Fruit fly (Drosophila melanogaster) whole organism, embryonic: Measurements from ENCODE around the gene Bicra.
A peak's percentile ranks its signal among the peaks of the same experiment; 100 is the strongest.

Experiments
- Antp ChIP-seq: fragments of 200-800 bp; sonication (Bioruptor generic); optimal IDR thresholded peaks from 3 replicates; lab custom pipeline; 2016; ENCODE audit warnings: missing biosample characterization, missing genetic modification characterization
- BtbVII ChIP-seq: fragments of 200-800 bp; sonication (Bioruptor generic); optimal IDR thresholded peaks from 3 replicates; lab custom pipeline; 2017; ENCODE audit warnings: missing biosample characterization, mild to moderate bottlenecking, missing genetic modification characterization
- CG12236 ChIP-seq: fragments of 200-800 bp; sonication (Bioruptor generic); optimal IDR thresholded peaks from 2 replicates; lab custom pipeline; 2016; ENCODE audit warnings: missing biosample characterization, missing genetic modification characterization
- CG12299 ChIP-seq: fragments of 200-800 bp; sonication (Bioruptor generic); optimal IDR thresholded peaks from 2 replicates; lab custom pipeline; 2018; ENCODE audit warnings: missing biosample characterization, mild to moderate bottlenecking, missing genetic modification characterization
- CG12659 ChIP-seq: fragments of 200-800 bp; sonication (Bioruptor generic); optimal IDR thresholded peaks from 3 replicates; lab custom pipeline; 2017; ENCODE audit warnings: mild to moderate bottlenecking, missing biosample characterization, missing genetic modification reagents, missing genetic modification characterization
- CG13624 ChIP-seq: fragments of 200-800 bp; sonication (Bioruptor generic); optimal IDR thresholded peaks from 2 replicates; lab custom pipeline; 2016; ENCODE audit warnings: missing biosample characterization, missing genetic modification characterization
- CG16813 ChIP-seq: fragments of 200-800 bp; sonication (Bioruptor generic); IDR thresholded peaks from 3 replicates; pipeline ENCODE4 v1.3.6; 2022; ENCODE audit warnings: missing biosample characterization, missing genetic modification characterization; ENCODE audit not compliant: partially characterized antibody
- CG33213 ChIP-seq: fragments of 200-800 bp; sonication (Bioruptor generic); optimal IDR thresholded peaks from 3 replicates; lab custom pipeline; 2016; ENCODE audit warnings: missing biosample characterization, missing genetic modification characterization
- CG4282 ChIP-seq: fragments of 200-800 bp; sonication (Bioruptor generic); optimal IDR thresholded peaks from 2 replicates; lab custom pipeline; 2016; ENCODE audit warnings: missing biosample characterization, missing genetic modification characterization
- CG4730 ChIP-seq: fragments of 200-800 bp; sonication (Bioruptor generic); IDR thresholded peaks from 2 replicates; pipeline ENCODE4 v1.3.6; 2022; ENCODE audit warnings: missing biosample characterization, missing genetic modification characterization
- CG5953 ChIP-seq: fragments of 200-800 bp; sonication (Bioruptor generic); IDR thresholded peaks from 2 replicates; pipeline ENCODE4 v1.3.6; 2022; ENCODE audit warnings: missing biosample characterization, missing genetic modification characterization
- CG6175 ChIP-seq: fragments of 200-800 bp; sonication (Bioruptor generic); IDR thresholded peaks from 3 replicates; pipeline ENCODE4 v1.3.6; 2022; ENCODE audit warnings: missing biosample characterization, missing genetic modification characterization
- CG7372 ChIP-seq: fragments of 200-800 bp; sonication (Bioruptor generic); IDR thresholded peaks from 2 replicates; pipeline ENCODE4 v1.3.6; 2022; ENCODE audit warnings: missing biosample characterization, missing genetic modification characterization
- CG7556 ChIP-seq: fragments of 200-800 bp; sonication (Bioruptor generic); optimal IDR thresholded peaks from 2 replicates; lab custom pipeline; 2017; ENCODE audit warnings: missing biosample characterization, mild to moderate bottlenecking, missing genetic modification characterization
- CG7839 ChIP-seq: fragments of 200-800 bp; sonication (Bioruptor generic); optimal IDR thresholded peaks from 3 replicates; lab custom pipeline; 2018; ENCODE audit warnings: missing biosample characterization, mild to moderate bottlenecking, missing genetic modification characterization, moderate library complexity
- CG8478 ChIP-seq: fragments of >200 bp; optimal IDR thresholded peaks from 2 replicates; lab custom pipeline; 2018
- CG8944 ChIP-seq: fragments of 200-800 bp; sonication (Bioruptor generic); optimal IDR thresholded peaks from 3 replicates; lab custom pipeline; 2016; ENCODE audit warnings: missing biosample characterization, missing genetic modification characterization
- CG9609 ChIP-seq: fragments of 200-800 bp; sonication (Bioruptor generic); optimal IDR thresholded peaks from 3 replicates; lab custom pipeline; 2016; ENCODE audit warnings: missing biosample characterization, missing genetic modification characterization
- CG9876 ChIP-seq: fragments of 200-800 bp; sonication (Bioruptor generic); optimal IDR thresholded peaks from 2 replicates; lab custom pipeline; 2016; ENCODE audit warnings: missing biosample characterization, missing genetic modification characterization
- D19A ChIP-seq: fragments of 200-800 bp; optimal IDR thresholded peaks from 3 replicates; lab custom pipeline; 2019; ENCODE audit warnings: missing biosample characterization, mild to moderate bottlenecking, missing genetic modification characterization, moderate library complexity
- D19B ChIP-seq: fragments of 200-800 bp; sonication (Bioruptor generic); optimal IDR thresholded peaks from 2 replicates; lab custom pipeline; 2017; ENCODE audit warnings: missing biosample characterization, mild to moderate bottlenecking, missing genetic modification characterization
- Dbx ChIP-seq: fragments of 200-800 bp; sonication (Bioruptor generic); IDR thresholded peaks from 3 replicates; pipeline ENCODE4 v1.3.6; 2022; ENCODE audit warnings: missing biosample characterization, missing genetic modification characterization
- Dll ChIP-seq: fragments of 200-800 bp; sonication (Bioruptor generic); IDR thresholded peaks from 4 replicates; pipeline ENCODE4 v1.3.6; 2022; ENCODE audit warnings: missing biosample characterization, missing genetic modification characterization; ENCODE audit not compliant: partially characterized antibody
- Dp ChIP-seq: fragments of 200-800 bp; sonication (Bioruptor generic); optimal IDR thresholded peaks from 2 replicates; lab custom pipeline; 2018; ENCODE audit warnings: missing biosample characterization, mild to moderate bottlenecking, missing genetic modification characterization, moderate library complexity
- Drgx ChIP-seq: fragments of 200-800 bp; sonication (Bioruptor generic); IDR thresholded peaks from 2 replicates; pipeline ENCODE4 v1.3.6; 2022; ENCODE audit warnings: missing biosample characterization, missing genetic modification characterization
- Gsc ChIP-seq: fragments of 200-800 bp; sonication (Bioruptor generic); IDR thresholded peaks from 2 replicates; pipeline ENCODE4 v1.3.6; 2022; ENCODE audit warnings: missing biosample characterization, missing genetic modification characterization
- HLHmδ ChIP-seq: fragments of 200-800 bp; sonication (Bioruptor generic); optimal IDR thresholded peaks from 2 replicates; lab custom pipeline; 2018; ENCODE audit warnings: missing biosample characterization, mild to moderate bottlenecking, missing genetic modification characterization, moderate library complexity
- Hr3 ChIP-seq: fragments of 200-800 bp; sonication (Bioruptor generic); optimal IDR thresholded peaks from 3 replicates; lab custom pipeline; 2016; ENCODE audit warnings: missing biosample characterization, missing genetic modification characterization
- Med ChIP-seq: fragments of 200-800 bp; sonication (Bioruptor generic); peaks from one replicate; lab custom pipeline; 2016; ENCODE audit warnings: missing biosample characterization, missing genetic modification characterization, mild to moderate bottlenecking, inconsistent platforms, moderate library complexity
- NC2α ChIP-seq: fragments of 200-800 bp; sonication (Bioruptor generic); optimal IDR thresholded peaks from 2 replicates; lab custom pipeline; 2016; ENCODE audit warnings: missing biosample characterization, missing genetic modification characterization
- Nf-YB ChIP-seq: fragments of 200-800 bp; sonication (Bioruptor generic); optimal IDR thresholded peaks from 3 replicates; lab custom pipeline; 2019; ENCODE audit warnings: missing biosample characterization, mild to moderate bottlenecking, missing genetic modification characterization, moderate library complexity
- Optix ChIP-seq: fragments of 200-800 bp; sonication (Bioruptor generic); IDR thresholded peaks from 3 replicates; pipeline ENCODE4 v1.3.6; 2022; ENCODE audit warnings: missing biosample characterization, missing genetic modification characterization
- PHDP ChIP-seq: fragments of 200-800 bp; sonication (Bioruptor generic); optimal IDR thresholded peaks from 3 replicates; lab custom pipeline; 2018; ENCODE audit warnings: missing biosample characterization, mild to moderate bottlenecking, missing genetic modification characterization, moderate library complexity
- Sry-β ChIP-seq: fragments of 200-800 bp; sonication (Bioruptor generic); optimal IDR thresholded peaks from 2 replicates; lab custom pipeline; 2018; ENCODE audit warnings: missing biosample characterization, mild to moderate bottlenecking, missing genetic modification characterization, moderate library complexity
- Ssrp ChIP-seq: fragments of 200-800 bp; sonication (Bioruptor generic); optimal IDR thresholded peaks from 2 replicates; lab custom pipeline; 2018; ENCODE audit warnings: missing biosample characterization, mild to moderate bottlenecking, missing genetic modification characterization, moderate library complexity
- bab2 ChIP-seq: fragments of 200-800 bp; sonication (Bioruptor generic); optimal IDR thresholded peaks from 2 replicates; lab custom pipeline; 2016; ENCODE audit warnings: missing biosample characterization, missing genetic modification characterization
- chm ChIP-seq: fragments of 200-800 bp; sonication (Bioruptor generic); IDR thresholded peaks from 2 replicates; pipeline ENCODE4 v1.3.6; 2022; ENCODE audit warnings: missing biosample characterization, missing genetic modification characterization
- cwo ChIP-seq: fragments of 200-800 bp; sonication (Bioruptor generic); optimal IDR thresholded peaks from 3 replicates; lab custom pipeline; 2017; ENCODE audit warnings: missing biosample characterization, missing genetic modification characterization, mild to moderate bottlenecking, moderate library complexity, missing genetic modification reagents
- gsb ChIP-seq: fragments of 200-800 bp; sonication (Bioruptor generic); IDR thresholded peaks from 2 replicates; pipeline ENCODE4 v1.3.6; 2022; ENCODE audit warnings: missing biosample characterization, missing genetic modification characterization
- gsb-n ChIP-seq: fragments of 200-800 bp; sonication (Bioruptor generic); optimal IDR thresholded peaks from 3 replicates; lab custom pipeline; 2018; ENCODE audit warnings: missing biosample characterization, mild to moderate bottlenecking, missing genetic modification characterization
- hb ChIP-seq: fragments of 200-800 bp; sonication (Bioruptor generic); IDR thresholded peaks from 3 replicates; pipeline ENCODE4 v1.3.6; 2022; ENCODE audit warnings: missing biosample characterization, missing genetic modification characterization; ENCODE audit not compliant: partially characterized antibody
- hbn ChIP-seq: fragments of 200-800 bp; sonication (Bioruptor generic); IDR thresholded peaks from 2 replicates; pipeline ENCODE4 v1.3.6; 2022; ENCODE audit warnings: missing biosample characterization, missing genetic modification characterization; ENCODE audit not compliant: partially characterized antibody
- hkb ChIP-seq, 2 experiments: fragments of 200-800 bp in 1 of 2; fragments of >200 bp in 1 of 2; sonication (Bioruptor generic) in 1 of 2; IDR thresholded peaks in 1 of 2; optimal IDR thresholded peaks in 1 of 2; 2 replicates each; pipeline versions ENCODE4 v1.3.6 to Lab custom; 2017 to 2022; ENCODE audit warnings: missing biosample characterization in 1 of 2, missing genetic modification characterization in 1 of 2
- jing ChIP-seq: fragments of 200-800 bp; sonication (Bioruptor generic); optimal IDR thresholded peaks from 2 replicates; lab custom pipeline; 2018; ENCODE audit warnings: missing biosample characterization, mild to moderate bottlenecking, missing genetic modification characterization
- psq ChIP-seq: fragments of 200-800 bp; sonication (Bioruptor generic); optimal IDR thresholded peaks from 2 replicates; lab custom pipeline; 2017; ENCODE audit warnings: missing biosample characterization, missing genetic modification characterization
- pzg ChIP-seq: fragments of 200-800 bp; sonication (Bioruptor generic); optimal IDR thresholded peaks from 3 replicates; lab custom pipeline; 2018; ENCODE audit warnings: missing biosample characterization, mild to moderate bottlenecking, missing genetic modification characterization, moderate library complexity
- sisA ChIP-seq: fragments of 200-800 bp; sonication (Bioruptor generic); IDR thresholded peaks from 2 replicates; pipeline ENCODE4 v1.3.6; 2022; ENCODE audit warnings: missing biosample characterization, missing genetic modification characterization
- sug ChIP-seq: fragments of 200-800 bp; optimal IDR thresholded peaks from 2 replicates; lab custom pipeline; 2019; ENCODE audit warnings: missing biosample characterization, mild to moderate bottlenecking, missing genetic modification characterization, moderate library complexity
- tgo ChIP-seq: fragments of 200-800 bp; sonication (Bioruptor generic); IDR thresholded peaks from 3 replicates; pipeline ENCODE4 v1.3.6; 2022; ENCODE audit warnings: missing biosample characterization, missing genetic modification characterization
- trem ChIP-seq: fragments of 200-800 bp; optimal IDR thresholded peaks from 3 replicates; lab custom pipeline; 2019; ENCODE audit warnings: missing biosample characterization, mild to moderate bottlenecking, missing genetic modification characterization, moderate library complexity
- trh ChIP-seq: fragments of 200-800 bp; sonication (Bioruptor generic); optimal IDR thresholded peaks from 2 replicates; lab custom pipeline; 2016; ENCODE audit warnings: missing biosample characterization, missing genetic modification characterization
- zen ChIP-seq: fragments of 200-800 bp; sonication (Bioruptor generic); optimal IDR thresholded peaks from 3 replicates; lab custom pipeline; 2018; ENCODE audit warnings: missing biosample characterization, mild to moderate bottlenecking, missing genetic modification characterization, moderate library complexity

Gene Bicra

DNA sequence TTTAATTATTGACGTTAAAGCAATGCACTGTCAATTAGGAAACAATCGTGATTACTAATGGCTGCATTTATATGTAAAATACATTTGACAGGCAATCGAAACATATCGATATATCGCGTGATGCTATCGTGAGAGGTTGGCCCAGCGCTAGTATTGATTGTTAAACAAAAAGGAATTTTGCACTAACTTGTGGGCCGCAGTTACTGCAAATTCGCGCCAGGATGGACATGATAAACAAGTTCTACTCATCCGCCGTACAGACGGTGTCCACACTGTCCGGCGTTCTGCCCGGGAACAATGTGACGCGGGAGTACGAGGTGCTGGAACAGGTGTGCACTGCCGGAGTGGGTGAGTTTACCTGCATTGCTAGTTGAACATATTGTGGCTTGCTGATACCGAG, 35.7 kb upstream of the Bicra start, which contains the start of the genes eIF4E6 and CG1951 (continued):
- TF ChIP-seq Antp (GFP tag; lab: Kevin White, UChicago) (no peak), CG12659 (GFP tag; lab: Kevin White, UChicago) (peak; percentile 59), D19B (GFP tag; lab: Kevin White, UChicago) (no peak), CG6175 (no peak), chm (no peak), Optix (GFP tag; lab: Robert Waterston, UW) (no peak), trem (peak; percentile 47), Gsc (no peak), CG7556 (GFP tag; lab: Kevin White, UChicago) (no peak), tgo (GFP tag; lab: Robert Waterston, UW) (no peak), gsb (GFP tag; lab: Robert Waterston, UW) (no peak), BtbVII (GFP tag; lab: Kevin White, UChicago) (no peak), hkb (optimal IDR thresholded peaks at IDR 0.05; lab: Kevin White, UChicago) (no peak), hkb (GFP tag; IDR thresholded peaks at IDR 0.05; lab: Robert Waterston, UW) (no peak), Dp (GFP tag; lab: Kevin White, UChicago) (peak; percentile 37), CG16813 (GFP tag; lab: Robert Waterston, UW) (peak; percentile 96), trh (GFP tag; lab: Kevin White, UChicago) (no peak), CG9609 (GFP tag; lab: Kevin White, UChicago) (no peak), Sry-β (GFP tag; lab: Kevin White, UChicago) (no peak), Med (GFP tag; lab: Kevin White, UChicago) (peak; percentile 86), hb (GFP tag; lab: Robert Waterston, UW) (peak; percentile 92), CG8478 (no peak), CG33213 (GFP tag; lab: Kevin White, UChicago) (peak; percentile 26), zen (peak; percentile 75), NC2α (no peak), CG12236 (GFP tag; lab: Kevin White, UChicago) (no peak), gsb-n (tag; lab: Kevin White, UChicago) (no peak), Nf-YB (GFP tag; lab: Kevin White, UChicago) (no peak), bab2 (GFP tag; lab: Kevin White, UChicago) (no peak), Dll (GFP tag; lab: Robert Waterston, UW) (peak; percentile 95), jing (GFP tag; lab: Kevin White, UChicago) (no peak), CG4282 (GFP tag; lab: Kevin White, UChicago) (no peak), psq (no peak), D19A (no peak), Ssrp (no peak), CG4730 (no peak), CG5953 (GFP tag; lab: Robert Waterston, UW) (no peak), PHDP (tag; lab: Kevin White, UChicago) (no peak), CG12299 (tag; lab: Kevin White, UChicago) (no peak), sug (no peak), sisA (GFP tag; lab: Robert Waterston, UW) (no peak), CG7372 (GFP tag; lab: Robert Waterston, UW) (no peak), Dbx (GFP tag; lab: Robert Waterston, UW) (no peak), CG9876 (GFP tag; lab: Kevin White, UChicago) (no peak), Hr3 (no peak), CG7839 (no peak), pzg (GFP tag; lab: Kevin White, UChicago) (peak; percentile 68), HLHmδ (GFP tag; lab: Kevin White, UChicago) (no peak), cwo (GFP tag; lab: Kevin White, UChicago) (no peak), Drgx (GFP tag; lab: Robert Waterston, UW) (no peak), hbn (GFP tag; lab: Robert Waterston, UW) (peak; percentile 90), CG13624 (GFP tag; lab: Kevin White, UChicago) (peak; percentile 0), CG8944 (no peak)
